Worm (Caenorhabditis elegans): ENCODE measurements around the gene lips-9.

Gene lips-9

DNA sequence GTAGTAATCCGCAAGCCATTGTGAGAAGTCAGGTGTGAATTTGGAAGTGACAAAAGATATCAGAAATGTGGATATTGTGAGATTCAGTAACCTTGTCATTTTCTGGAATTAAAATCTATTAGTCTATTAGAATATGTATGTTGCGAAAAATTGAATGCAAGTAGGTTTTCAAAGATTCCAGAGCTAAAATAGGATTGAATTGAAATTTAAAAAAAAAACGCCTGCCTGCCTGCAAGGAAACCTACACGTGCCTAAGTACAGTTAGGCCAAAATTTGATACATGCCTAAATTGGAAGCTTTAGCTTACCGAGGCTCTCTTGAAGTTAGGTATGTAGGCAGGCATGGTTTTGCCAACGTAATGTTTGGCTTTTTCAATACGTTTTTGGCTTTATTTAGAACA lies at the start of gene lips-9:
TSS of gene lips-9 (minus strand) at position 101 of the 400 bp plus-strand sequence.
- TF ChIP-seq scrt-1 (GFP tag; IDR thresholded peaks at IDR 0.05): no peak
- TF ChIP-seq hnd-1 (tag; optimal IDR thresholded peaks at IDR 0.05): no peak
- TF ChIP-seq B0310.2 (tag; optimal IDR thresholded peaks at IDR 0.05): no peak
- no peak for TF ChIP-seq sea-1 (GFP tag; conservative IDR thresholded peaks at IDR 0.05)
- TF ChIP-seq tbx-11 (GFP tag; IDR thresholded peaks at IDR 0.05): no peak
- no peak for TF ChIP-seq ceh-13 (GFP tag; optimal IDR thresholded peaks at IDR 0.05)
- no peak for TF ChIP-seq hmg-4 (GFP tag; optimal IDR thresholded peaks at IDR 0.05)
- no peak for TF ChIP-seq tbx-37 (GFP tag; conservative IDR thresholded peaks at IDR 0.05)
- no peak for TF ChIP-seq F13C5.2 (tag; optimal IDR thresholded peaks at IDR 0.05)
- TF ChIP-seq ceh-36 (tag; optimal IDR thresholded peaks at IDR 0.05): no peak
- TF ChIP-seq ama-1 (optimal IDR thresholded peaks at IDR 0.05): no peak
- TF ChIP-seq pes-1 (GFP tag; IDR thresholded peaks at IDR 0.05): no peak
- no peak for TF ChIP-seq tra-4 (tag; optimal IDR thresholded peaks at IDR 0.05)
- no peak for TF ChIP-seq ets-7 (tag; optimal IDR thresholded peaks at IDR 0.05)
- TF ChIP-seq hmbx-1 (tag; optimal IDR thresholded peaks at IDR 0.05): no peak
- TF ChIP-seq aly-1 (tag; optimal IDR thresholded peaks at IDR 0.05): no peak
- TF ChIP-seq flt-1 (GFP tag; IDR thresholded peaks at IDR 0.05): no peak

DNA sequence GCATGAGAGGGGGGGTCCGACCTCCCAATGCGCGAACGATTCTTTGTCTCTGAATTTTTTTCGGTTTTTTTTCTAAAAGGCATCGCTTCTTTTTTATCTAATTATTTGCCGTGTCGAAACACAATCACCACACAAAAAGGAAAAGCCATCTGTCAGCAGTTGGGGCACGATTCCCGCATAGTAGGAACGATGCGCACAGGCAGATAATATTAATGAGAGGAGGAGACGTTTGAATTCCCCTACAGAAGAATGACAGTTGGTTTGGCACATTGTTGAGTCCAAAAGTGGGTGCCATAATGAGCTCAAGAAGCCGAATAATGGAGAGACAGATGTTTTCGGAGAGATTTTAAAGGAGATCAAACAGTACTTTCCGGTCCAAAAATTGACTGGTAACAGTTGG lies 49.5 kb upstream of the lips-9 start:
- TF ChIP-seq ceh-36 (tag; optimal IDR thresholded peaks at IDR 0.05) (no peak), scrt-1 (GFP tag; IDR thresholded peaks at IDR 0.05) (no peak), aly-1 (tag; optimal IDR thresholded peaks at IDR 0.05) (no peak), sea-1 (GFP tag; conservative IDR thresholded peaks at IDR 0.05) (no peak), tbx-37 (GFP tag; conservative IDR thresholded peaks at IDR 0.05) (no peak), tra-4 (tag; optimal IDR thresholded peaks at IDR 0.05) (no peak), hmbx-1 (tag; optimal IDR thresholded peaks at IDR 0.05) (no peak), ceh-13 (GFP tag; optimal IDR thresholded peaks at IDR 0.05) (no peak), ets-7 (tag; optimal IDR thresholded peaks at IDR 0.05) (no peak)

DNA sequence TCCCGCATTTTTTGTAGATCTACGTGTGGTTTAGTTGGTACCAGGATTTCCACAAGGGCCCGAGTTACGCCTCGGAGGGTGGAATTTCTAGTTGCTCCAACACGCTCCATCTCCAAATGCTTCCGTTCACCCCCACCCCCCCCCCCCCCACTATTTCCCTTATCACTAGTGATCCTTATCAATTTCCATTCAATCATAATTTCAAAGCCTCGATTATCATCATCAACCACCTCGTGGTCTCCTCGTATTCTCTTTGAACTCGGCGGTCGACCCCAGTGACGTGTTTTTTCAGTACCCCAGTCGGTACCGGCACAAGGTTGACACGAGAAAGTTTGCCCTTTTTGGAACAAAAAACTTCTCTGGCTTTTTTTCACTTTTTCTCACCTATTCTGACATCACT lies 47.7 kb upstream of the lips-9 start:
- TF ChIP-seq hmg-4 (GFP tag; optimal IDR thresholded peaks at IDR 0.05): no peak
- no peak for TF ChIP-seq sea-1 (GFP tag; conservative IDR thresholded peaks at IDR 0.05)
- no peak for TF ChIP-seq ets-7 (tag; optimal IDR thresholded peaks at IDR 0.05)
- TF ChIP-seq ama-1 (optimal IDR thresholded peaks at IDR 0.05): no peak
- no peak for TF ChIP-seq tra-4 (tag; optimal IDR thresholded peaks at IDR 0.05)
- TF ChIP-seq ceh-36 (tag; optimal IDR thresholded peaks at IDR 0.05): no peak
- no peak for TF ChIP-seq flt-1 (GFP tag; IDR thresholded peaks at IDR 0.05)
- TF ChIP-seq tbx-11 (GFP tag; IDR thresholded peaks at IDR 0.05): no peak
- no peak for TF ChIP-seq B0310.2 (tag; optimal IDR thresholded peaks at IDR 0.05)
- no peak for TF ChIP-seq tbx-37 (GFP tag; conservative IDR thresholded peaks at IDR 0.05)

DNA sequence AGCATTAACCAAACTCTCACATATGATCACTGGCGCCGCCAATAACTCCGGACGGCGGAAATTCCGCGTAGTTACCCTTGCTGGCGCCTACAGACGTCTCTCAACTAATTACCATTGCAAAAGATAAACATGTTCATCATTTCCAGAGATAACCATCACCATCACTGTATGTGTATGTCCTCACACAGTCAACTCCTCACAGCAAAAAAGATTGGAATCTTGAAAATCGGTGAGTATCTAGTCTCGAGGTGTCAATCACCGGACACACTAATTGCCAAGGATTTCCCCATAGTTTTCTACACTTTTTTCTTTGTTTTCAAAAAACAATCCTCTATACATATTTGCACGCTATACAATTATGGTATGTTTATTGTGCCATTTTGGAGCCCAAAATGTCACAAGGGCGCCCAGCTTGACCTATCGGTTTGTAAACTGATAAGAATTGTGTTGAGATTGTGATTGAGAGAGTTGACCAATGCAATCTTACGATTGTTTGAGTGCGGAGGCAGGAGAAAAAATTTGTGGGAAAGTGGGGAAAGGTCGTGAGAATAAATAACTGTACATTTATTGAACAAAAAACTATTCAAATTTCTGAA lies 46.9 kb upstream of the lips-9 start:
- TF ChIP-seq ceh-13 (GFP tag; optimal IDR thresholded peaks at IDR 0.05): no peak
- no peak for TF ChIP-seq B0310.2 (tag; optimal IDR thresholded peaks at IDR 0.05)
- TF ChIP-seq hnd-1 (tag; optimal IDR thresholded peaks at IDR 0.05): no peak
- no peak for TF ChIP-seq ama-1 (optimal IDR thresholded peaks at IDR 0.05)
- TF ChIP-seq F13C5.2 (tag; optimal IDR thresholded peaks at IDR 0.05): no peak
- TF ChIP-seq tbx-11 (GFP tag; IDR thresholded peaks at IDR 0.05): no peak
- no peak for TF ChIP-seq pes-1 (GFP tag; IDR thresholded peaks at IDR 0.05)
- TF ChIP-seq flt-1 (GFP tag; IDR thresholded peaks at IDR 0.05): no peak
- no peak for TF ChIP-seq scrt-1 (GFP tag; IDR thresholded peaks at IDR 0.05)
- TF ChIP-seq aly-1 (tag; optimal IDR thresholded peaks at IDR 0.05): no peak
- TF ChIP-seq hmg-4 (GFP tag; optimal IDR thresholded peaks at IDR 0.05): no peak
- no peak for TF ChIP-seq sea-1 (GFP tag; conservative IDR thresholded peaks at IDR 0.05)
- no peak for TF ChIP-seq hmbx-1 (tag; optimal IDR thresholded peaks at IDR 0.05)
- no peak for TF ChIP-seq tra-4 (tag; optimal IDR thresholded peaks at IDR 0.05)
- no peak for TF ChIP-seq ets-7 (tag; optimal IDR thresholded peaks at IDR 0.05)
- no peak for TF ChIP-seq ceh-36 (tag; optimal IDR thresholded peaks at IDR 0.05)
- no peak for TF ChIP-seq tbx-37 (GFP tag; conservative IDR thresholded peaks at IDR 0.05)

DNA sequence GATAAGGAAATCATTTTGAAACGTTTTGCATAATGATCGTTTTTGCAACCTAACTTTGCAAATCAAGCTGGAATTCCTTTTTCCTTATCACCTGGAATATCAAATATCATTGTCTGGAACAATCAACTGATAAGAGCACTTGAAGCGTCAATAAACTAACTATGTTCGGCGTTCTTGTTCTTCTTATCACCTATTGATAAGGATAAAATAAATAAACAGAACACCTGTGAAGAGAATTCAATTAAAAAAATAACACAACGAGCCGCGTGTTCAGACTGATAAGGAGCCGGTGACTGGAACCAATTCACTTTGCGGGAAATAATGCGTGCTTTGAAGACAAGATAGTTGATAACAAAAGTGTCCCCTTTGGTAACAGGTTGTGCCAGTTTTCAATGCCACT lies 45.1 kb upstream of the lips-9 start, which contains the start of gene cyd-1:
TSS of gene cyd-1 (plus strand) at position 380 of the 400 bp plus-strand sequence.
- TF ChIP-seq tra-4 (tag; optimal IDR thresholded peaks at IDR 0.05) (no peak), tbx-11 (GFP tag; IDR thresholded peaks at IDR 0.05) (no peak), ceh-13 (GFP tag; optimal IDR thresholded peaks at IDR 0.05) (no peak), hmg-4 (GFP tag; optimal IDR thresholded peaks at IDR 0.05) (no peak), F13C5.2 (tag; optimal IDR thresholded peaks at IDR 0.05) (no peak), pes-1 (GFP tag; IDR thresholded peaks at IDR 0.05) (no peak), ceh-36 (tag; optimal IDR thresholded peaks at IDR 0.05) (no peak), scrt-1 (GFP tag; IDR thresholded peaks at IDR 0.05) (no peak), sea-1 (GFP tag; conservative IDR thresholded peaks at IDR 0.05) (no peak), tbx-37 (GFP tag; conservative IDR thresholded peaks at IDR 0.05) (no peak), ama-1 (optimal IDR thresholded peaks at IDR 0.05) (no peak), B0310.2 (tag; optimal IDR thresholded peaks at IDR 0.05) (no peak), hmbx-1 (tag; optimal IDR thresholded peaks at IDR 0.05) (no peak), ets-7 (tag; optimal IDR thresholded peaks at IDR 0.05) (no peak), aly-1 (tag; optimal IDR thresholded peaks at IDR 0.05) (no peak), flt-1 (GFP tag; IDR thresholded peaks at IDR 0.05) (no peak), hnd-1 (tag; optimal IDR thresholded peaks at IDR 0.05) (no peak)

DNA sequence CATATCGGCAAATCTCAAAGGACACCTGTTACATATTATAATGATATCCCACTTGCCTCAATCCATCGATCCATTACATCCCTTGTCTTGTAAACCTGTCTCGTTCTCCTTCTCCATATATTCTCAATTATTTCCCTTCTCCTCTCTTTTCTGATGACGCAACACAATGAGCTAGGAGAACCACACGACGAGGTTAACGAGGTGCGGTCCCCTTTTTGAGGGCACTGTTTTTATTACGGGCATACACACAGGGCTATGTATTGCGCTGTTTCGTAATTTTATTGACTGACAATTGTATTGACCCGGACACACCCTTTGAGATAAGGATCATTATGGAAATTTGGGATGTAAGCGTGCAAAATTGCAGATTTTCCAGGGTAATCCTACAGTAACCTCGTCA lies 43.5 kb upstream of the lips-9 start:
- no peak for TF ChIP-seq hnd-1 (tag; optimal IDR thresholded peaks at IDR 0.05)
- TF ChIP-seq hmg-4 (GFP tag; optimal IDR thresholded peaks at IDR 0.05): no peak
- no peak for TF ChIP-seq F13C5.2 (tag; optimal IDR thresholded peaks at IDR 0.05)
- no peak for TF ChIP-seq tbx-11 (GFP tag; IDR thresholded peaks at IDR 0.05)
- no peak for TF ChIP-seq hmbx-1 (tag; optimal IDR thresholded peaks at IDR 0.05)
- TF ChIP-seq B0310.2 (tag; optimal IDR thresholded peaks at IDR 0.05): no peak
- TF ChIP-seq ets-7 (tag; optimal IDR thresholded peaks at IDR 0.05): no peak
- TF ChIP-seq ceh-13 (GFP tag; optimal IDR thresholded peaks at IDR 0.05): no peak
- no peak for TF ChIP-seq pes-1 (GFP tag; IDR thresholded peaks at IDR 0.05)
- TF ChIP-seq sea-1 (GFP tag; conservative IDR thresholded peaks at IDR 0.05): no peak
- TF ChIP-seq flt-1 (GFP tag; IDR thresholded peaks at IDR 0.05): no peak
- TF ChIP-seq scrt-1 (GFP tag; IDR thresholded peaks at IDR 0.05): no peak
- no peak for TF ChIP-seq ama-1 (optimal IDR thresholded peaks at IDR 0.05)
- no peak for TF ChIP-seq tra-4 (tag; optimal IDR thresholded peaks at IDR 0.05)
- no peak for TF ChIP-seq aly-1 (tag; optimal IDR thresholded peaks at IDR 0.05)
- TF ChIP-seq ceh-36 (tag; optimal IDR thresholded peaks at IDR 0.05): no peak
- no peak for TF ChIP-seq tbx-37 (GFP tag; conservative IDR thresholded peaks at IDR 0.05)

DNA sequence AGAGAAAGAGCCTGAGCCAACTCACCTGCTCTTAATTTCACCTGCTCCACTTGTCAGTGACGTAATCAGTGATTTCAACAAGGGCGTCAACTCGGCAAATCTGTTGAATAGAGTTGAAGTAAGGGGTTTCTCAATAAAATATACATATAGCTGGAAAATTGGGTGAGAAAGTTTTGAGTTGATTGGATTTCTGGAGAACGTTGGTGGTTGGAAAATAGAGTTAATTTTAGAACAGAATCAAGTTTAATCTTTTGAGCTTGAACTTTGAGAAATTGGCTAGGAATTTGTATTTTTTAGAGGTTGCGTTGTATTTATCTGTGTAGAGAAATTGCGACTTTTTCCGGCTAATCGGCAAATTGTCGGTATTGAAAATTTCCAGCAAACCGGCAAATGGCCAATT lies 34.5 kb upstream of the lips-9 start, which contains the start of gene Y38F1A.4:
TSS of gene Y38F1A.4 (minus strand) at position 101 of the 400 bp plus-strand sequence.
- no peak for TF ChIP-seq flt-1 (GFP tag; IDR thresholded peaks at IDR 0.05)
- TF ChIP-seq F13C5.2 (tag; optimal IDR thresholded peaks at IDR 0.05): no peak
